In genomic region chrX:12246285-12246684, dm6 we compare ENCODE assay signal across 1 fruit fly cellular context.
TF ChIP-seq lines count a peak whose summit lies in the region.

No protein-coding gene starts in this region.

TF ChIP-seq in whole organism, prepupa, 60 proteins besides CTCF, POLR2A, EP300 and RAD21 (continued from another document):
- TF ChIP-seq vri (GFP tag; optimal IDR thresholded peaks at IDR 0.05; lab: Kevin White, UChicago) = no peak
- peak; percentile 30 for TF ChIP-seq pdm3 (GFP tag; optimal IDR thresholded peaks at IDR 0.05; lab: Kevin White, UChicago)
- peak; percentile 19 for TF ChIP-seq svp (GFP tag; lab: Kevin White, UChicago)
- peak; percentile 43 for TF ChIP-seq topi (GFP tag; optimal IDR thresholded peaks at IDR 0.05; lab: Kevin White, UChicago)
- peak; percentile 5 for TF ChIP-seq Sox14 (GFP tag; optimal IDR thresholded peaks at IDR 0.05; lab: Kevin White, UChicago)
- TF ChIP-seq Eip78C (GFP tag; lab: Kevin White, UChicago) = peak; percentile 80
- peak; percentile 24 for TF ChIP-seq Ets96B (tag; optimal IDR thresholded peaks at IDR 0.05; lab: Kevin White, UChicago)
